Fruit fly (Drosophila melanogaster): ENCODE measurements around the gene CG32720.

dm6 chrX:7579810-7580209 is 43.1 kb upstream of the CG32720 start:
- TF ChIP-seq CG9948 (tag; optimal IDR thresholded peaks at IDR 0.05) (no peak), CG4496 (GFP tag; IDR thresholded peaks at IDR 0.05) (no peak), EcR (GFP tag; optimal IDR thresholded peaks at IDR 0.05) (no peak), CG32121 (GFP tag; IDR thresholded peaks at IDR 0.05) (no peak), rn (GFP tag; IDR thresholded peaks at IDR 0.05) (no peak), Snoo (tag; optimal IDR thresholded peaks at IDR 0.05) (no peak), CG13204 (GFP tag; optimal IDR thresholded peaks at IDR 0.05) (no peak), gl (tag; optimal IDR thresholded peaks at IDR 0.05) (no peak), CG8159 (tag; optimal IDR thresholded peaks at IDR 0.05) (no peak), CG8301 (tag; optimal IDR thresholded peaks at IDR 0.05) (no peak), CG10348 (GFP tag; IDR thresholded peaks at IDR 0.05) (no peak), Ets98B (GFP tag; IDR thresholded peaks at IDR 0.05) (no peak), CG17806 (tag; optimal IDR thresholded peaks at IDR 0.05) (no peak), CG12605 (GFP tag; IDR thresholded peaks at IDR 0.05) (no peak)
